In the genomic region with DNA sequence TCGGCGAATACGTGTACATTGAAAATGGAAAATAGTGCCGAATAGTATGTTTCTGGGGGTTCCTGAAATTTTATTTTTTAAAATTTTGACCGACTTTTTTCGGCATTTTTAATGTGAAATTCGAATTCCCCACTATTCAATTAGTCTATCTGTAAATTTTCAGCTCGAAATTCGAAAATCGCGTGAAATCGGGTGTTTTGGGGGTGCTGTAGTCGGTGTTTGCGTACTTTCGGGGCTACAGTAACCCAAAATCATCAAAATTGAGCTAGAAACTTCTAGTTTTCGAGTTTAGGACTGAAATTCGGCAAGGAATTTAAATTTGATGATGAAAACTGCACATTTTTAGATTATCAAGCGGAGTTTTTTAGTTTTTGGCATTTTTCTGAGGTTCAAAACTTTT, we compare ENCODE assay signal across 2 worm cellular contexts.
TF ChIP-seq lines count a peak whose summit lies in the region.

No protein-coding gene starts in this region.

TF ChIP-seq in whole organism, L4 larva, 104 proteins besides CTCF, POLR2A, EP300 and RAD21:
- TF ChIP-seq aha-1 (tag; lab: Kevin White, UChicago), result peak; percentile 98
- no peak for TF ChIP-seq sdz-12 (GFP tag; optimal IDR thresholded peaks at IDR 0.05; lab: Kevin White, UChicago)
- no peak for TF ChIP-seq pqm-1 (tag; optimal IDR thresholded peaks at IDR 0.05; lab: Kevin White, UChicago)

TF ChIP-seq in whole organism, mixed stage, embryonic, 35 proteins besides CTCF, POLR2A, EP300 and RAD21:
- no peak for TF ChIP-seq blmp-1 (tag; optimal IDR thresholded peaks at IDR 0.05; lab: Kevin White, UChicago)
- TF ChIP-seq lsy-2 (tag; optimal IDR thresholded peaks at IDR 0.05; lab: Kevin White, UChicago), result peak; percentile 1
TF ChIP-seq in whole organism, mixed stage, embryonic: peak in this region for 1.
